Fruit fly (Drosophila melanogaster) whole organism, embryonic: ENCODE data around the gene Kmn2.

Source experiments
- Adf1 ChIP-seq: fragments of 200-800 bp; sonication (Bioruptor generic); IDR thresholded peaks from 2 replicates; pipeline ENCODE4 v1.3.6; 2022; ENCODE audit warnings: missing biosample characterization, missing genetic modification characterization
- Aef1 ChIP-seq: fragments of 200-800 bp; sonication (Bioruptor generic); IDR thresholded peaks from 3 replicates; pipeline ENCODE4 v1.3.6; 2022; ENCODE audit warnings: missing biosample characterization, missing genetic modification characterization
- CG11695 ChIP-seq: fragments of 200-800 bp; sonication (Bioruptor generic); IDR thresholded peaks from 3 replicates; pipeline ENCODE4 v1.3.6; 2022; ENCODE audit warnings: missing biosample characterization, missing genetic modification characterization
- CG12155 ChIP-seq: fragments of 200-800 bp; sonication (Bioruptor generic); optimal IDR thresholded peaks from 3 replicates; lab custom pipeline; 2016; ENCODE audit warnings: missing biosample characterization, missing genetic modification characterization
- CG1233 ChIP-seq: fragments of 200-800 bp; sonication (Bioruptor generic); optimal IDR thresholded peaks from 4 replicates; lab custom pipeline; 2018; ENCODE audit warnings: missing biosample characterization, mild to moderate bottlenecking, missing genetic modification characterization
- CG13775 ChIP-seq: fragments of 200-800 bp; sonication (Bioruptor generic); optimal IDR thresholded peaks from 3 replicates; lab custom pipeline; 2017; ENCODE audit warnings: missing biosample characterization, mild to moderate bottlenecking, missing genetic modification characterization
- CG14050 ChIP-seq: fragments of 200-800 bp; sonication (Bioruptor generic); IDR thresholded peaks from 3 replicates; pipeline ENCODE4 v1.3.6; 2022; ENCODE audit warnings: missing biosample characterization, missing genetic modification characterization
- CG14441 ChIP-seq: fragments of 200-800 bp; sonication (Bioruptor generic); IDR thresholded peaks from 2 replicates; pipeline ENCODE4 v1.3.6; 2022; ENCODE audit warnings: missing biosample characterization, missing genetic modification characterization
- CG15514 ChIP-seq: fragments of 200-800 bp; sonication (Bioruptor generic); optimal IDR thresholded peaks from 3 replicates; lab custom pipeline; 2017; ENCODE audit warnings: missing biosample characterization, missing genetic modification characterization, mild to moderate bottlenecking, moderate library complexity, missing genetic modification reagents
- CG2202 ChIP-seq: fragments of 200-800 bp; sonication (Bioruptor generic); optimal IDR thresholded peaks from 2 replicates; lab custom pipeline; 2018; ENCODE audit warnings: missing biosample characterization, mild to moderate bottlenecking, missing genetic modification characterization
- CG31224 ChIP-seq: fragments of 200-800 bp; sonication (Bioruptor generic); IDR thresholded peaks from 2 replicates; pipeline ENCODE4 v1.3.6; 2022; ENCODE audit warnings: missing biosample characterization, missing genetic modification characterization
- CG33213 ChIP-seq: fragments of 200-800 bp; sonication (Bioruptor generic); optimal IDR thresholded peaks from 3 replicates; lab custom pipeline; 2016; ENCODE audit warnings: missing biosample characterization, missing genetic modification characterization
- CG34376 ChIP-seq: fragments of 200-800 bp; sonication (Bioruptor generic); optimal IDR thresholded peaks from 2 replicates; lab custom pipeline; 2018; ENCODE audit warnings: missing biosample characterization, mild to moderate bottlenecking, missing genetic modification characterization
- CG3995 ChIP-seq: fragments of 200-800 bp; sonication (Bioruptor generic); optimal IDR thresholded peaks from 3 replicates; lab custom pipeline; 2016; ENCODE audit warnings: missing biosample characterization, missing genetic modification characterization
- CG4328 ChIP-seq: fragments of 200-800 bp; sonication (Bioruptor generic); optimal IDR thresholded peaks from 3 replicates; lab custom pipeline; 2017; ENCODE audit warnings: missing biosample characterization, missing genetic modification reagents, missing genetic modification characterization
- CG43689 ChIP-seq: fragments of 200-800 bp; sonication (Bioruptor generic); IDR thresholded peaks from 2 replicates; pipeline ENCODE4 v1.3.6; 2022; ENCODE audit warnings: missing biosample characterization, missing genetic modification characterization
- CG4730 ChIP-seq: fragments of 200-800 bp; sonication (Bioruptor generic); IDR thresholded peaks from 2 replicates; pipeline ENCODE4 v1.3.6; 2022; ENCODE audit warnings: missing biosample characterization, missing genetic modification characterization
- CG6175 ChIP-seq: fragments of 200-800 bp; sonication (Bioruptor generic); IDR thresholded peaks from 3 replicates; pipeline ENCODE4 v1.3.6; 2022; ENCODE audit warnings: missing biosample characterization, missing genetic modification characterization
- CG6791 ChIP-seq: fragments of 200-800 bp; sonication (Bioruptor generic); IDR thresholded peaks from 3 replicates; pipeline ENCODE4 v1.3.6; 2022; ENCODE audit warnings: missing biosample characterization, missing genetic modification characterization; ENCODE audit not compliant: partially characterized antibody
- CG6854 ChIP-seq: fragments of 200-800 bp; sonication (Bioruptor generic); optimal IDR thresholded peaks from 3 replicates; lab custom pipeline; 2017; ENCODE audit warnings: missing biosample characterization, mild to moderate bottlenecking, missing genetic modification characterization
- CG8290 ChIP-seq, 3 experiments: fragments of 200-800 bp; sonication (Bioruptor generic); optimal IDR thresholded peaks; 2 replicates each; lab custom pipeline; 2016 to 2019; ENCODE audit warnings: missing biosample characterization in 3 of 3, missing genetic modification characterization in 3 of 3, mild to moderate bottlenecking in 2 of 3, moderate library complexity in 1 of 3
- CG8388 ChIP-seq: fragments of 200-800 bp; sonication (Bioruptor generic); optimal IDR thresholded peaks from 2 replicates; lab custom pipeline; 2019; ENCODE audit warnings: missing biosample characterization, mild to moderate bottlenecking, missing genetic modification characterization, moderate library complexity
- CG9876 ChIP-seq: fragments of 200-800 bp; sonication (Bioruptor generic); optimal IDR thresholded peaks from 2 replicates; lab custom pipeline; 2016; ENCODE audit warnings: missing biosample characterization, missing genetic modification characterization
- Camta ChIP-seq: fragments of 200-800 bp; sonication (Bioruptor generic); optimal IDR thresholded peaks from 2 replicates; lab custom pipeline; 2016; ENCODE audit warnings: missing biosample characterization, missing genetic modification characterization
- Dad ChIP-seq: fragments of 200-800 bp; sonication (Bioruptor generic); optimal IDR thresholded peaks from 3 replicates; lab custom pipeline; 2016; ENCODE audit warnings: missing biosample characterization, missing genetic modification characterization
- Dll ChIP-seq: fragments of 200-800 bp; sonication (Bioruptor generic); IDR thresholded peaks from 4 replicates; pipeline ENCODE4 v1.3.6; 2022; ENCODE audit warnings: missing biosample characterization, missing genetic modification characterization; ENCODE audit not compliant: partially characterized antibody
- Dref ChIP-seq: fragments of 200-800 bp; sonication (Bioruptor generic); IDR thresholded peaks from 2 replicates; pipeline ENCODE4 v1.3.6; 2022; ENCODE audit warnings: missing biosample characterization, missing genetic modification characterization
- HLHmδ ChIP-seq: fragments of 200-800 bp; sonication (Bioruptor generic); optimal IDR thresholded peaks from 2 replicates; lab custom pipeline; 2018; ENCODE audit warnings: missing biosample characterization, mild to moderate bottlenecking, missing genetic modification characterization, moderate library complexity
- Lim3 ChIP-seq: fragments of 200-800 bp; sonication (Bioruptor generic); IDR thresholded peaks from 2 replicates; pipeline ENCODE4 v1.3.6; 2022; ENCODE audit warnings: missing biosample characterization, missing genetic modification characterization
- Mad ChIP-seq: fragments of 200-800 bp; sonication (Bioruptor generic); optimal IDR thresholded peaks from 2 replicates; lab custom pipeline; 2016; ENCODE audit warnings: missing biosample characterization, missing genetic modification characterization
- NC2β ChIP-seq: fragments of 200-800 bp; sonication (Bioruptor generic); optimal IDR thresholded peaks from 2 replicates; lab custom pipeline; 2016; ENCODE audit warnings: missing biosample characterization, missing genetic modification characterization
- Neu2 ChIP-seq: fragments of 200-800 bp; sonication (Bioruptor generic); optimal IDR thresholded peaks from 3 replicates; lab custom pipeline; 2016; ENCODE audit warnings: missing biosample characterization, missing genetic modification characterization, borderline replicate concordance
- Opbp ChIP-seq: fragments of 200-800 bp; sonication (Bioruptor generic); IDR thresholded peaks from 3 replicates; pipeline ENCODE4 v1.3.6; 2022; ENCODE audit warnings: missing biosample characterization, missing genetic modification characterization; ENCODE audit not compliant: partially characterized antibody
- Sox100B ChIP-seq: fragments of 200-800 bp; sonication (Bioruptor generic); optimal IDR thresholded peaks from 3 replicates; lab custom pipeline; 2018; ENCODE audit warnings: missing biosample characterization, mild to moderate bottlenecking, missing genetic modification characterization
- Xrp1 ChIP-seq: fragments of 200-800 bp; sonication (Bioruptor generic); IDR thresholded peaks from 2 replicates; pipeline ENCODE4 v1.3.6; 2022; ENCODE audit warnings: missing biosample characterization, missing genetic modification characterization
- ap ChIP-seq: fragments of 200-800 bp; sonication (Bioruptor generic); IDR thresholded peaks from 2 replicates; pipeline ENCODE4 v1.3.6; 2022; ENCODE audit warnings: missing biosample characterization, missing genetic modification characterization
- bsh ChIP-seq, 2 experiments: fragments of 200-800 bp; sonication (Bioruptor generic); optimal IDR thresholded peaks; 2 replicates each; lab custom pipeline; 2017 to 2018; ENCODE audit warnings: mild to moderate bottlenecking in 2 of 2, missing biosample characterization in 2 of 2, missing genetic modification characterization in 2 of 2, moderate library complexity in 1 of 2
- btn ChIP-seq: fragments of 200-800 bp; sonication (Bioruptor generic); optimal IDR thresholded peaks from 2 replicates; lab custom pipeline; 2016; ENCODE audit warnings: missing biosample characterization, missing genetic modification characterization
- chn ChIP-seq: fragments of 200-800 bp; sonication (Bioruptor generic); optimal IDR thresholded peaks from 2 replicates; lab custom pipeline; 2016; ENCODE audit warnings: missing biosample characterization, missing genetic modification characterization
- da ChIP-seq: fragments of 200-800 bp; sonication (Bioruptor generic); optimal IDR thresholded peaks from 2 replicates; lab custom pipeline; 2016; ENCODE audit warnings: missing biosample characterization, missing genetic modification characterization
- dmrt11E ChIP-seq: fragments of 200-800 bp; sonication (Bioruptor generic); optimal IDR thresholded peaks from 3 replicates; lab custom pipeline; 2018; ENCODE audit warnings: missing biosample characterization, mild to moderate bottlenecking, missing genetic modification characterization, moderate library complexity
- exex ChIP-seq: fragments of 200-800 bp; sonication (Bioruptor generic); optimal IDR thresholded peaks from 4 replicates; lab custom pipeline; 2018; ENCODE audit warnings: missing biosample characterization, mild to moderate bottlenecking, missing genetic modification characterization, moderate library complexity
- lmd ChIP-seq: fragments of 200-800 bp; sonication (Bioruptor generic); IDR thresholded peaks from 2 replicates; pipeline ENCODE4 v1.3.6; 2022; ENCODE audit warnings: missing biosample characterization, missing genetic modification characterization
- maf-S ChIP-seq: fragments of 200-800 bp; sonication (Bioruptor generic); optimal IDR thresholded peaks from 2 replicates; lab custom pipeline; 2016; ENCODE audit warnings: missing biosample characterization, missing genetic modification characterization
- mirr ChIP-seq: fragments of 200-800 bp; sonication (Bioruptor generic); optimal IDR thresholded peaks from 3 replicates; lab custom pipeline; 2018; ENCODE audit warnings: missing biosample characterization, mild to moderate bottlenecking, missing genetic modification characterization
- org-1 ChIP-seq: fragments of 200-800 bp; sonication (Bioruptor generic); optimal IDR thresholded peaks from 2 replicates; lab custom pipeline; 2017; ENCODE audit warnings: missing biosample characterization, missing genetic modification characterization
- scrt ChIP-seq: fragments of 200-800 bp; sonication (Bioruptor generic); optimal IDR thresholded peaks from 2 replicates; lab custom pipeline; 2018; ENCODE audit warnings: missing biosample characterization, mild to moderate bottlenecking, missing genetic modification characterization, moderate library complexity
- sd ChIP-seq: fragments of 200-800 bp; sonication (Bioruptor generic); optimal IDR thresholded peaks from 3 replicates; lab custom pipeline; 2018; ENCODE audit warnings: missing biosample characterization, mild to moderate bottlenecking, missing genetic modification characterization, moderate library complexity
- tin ChIP-seq: fragments of 200-800 bp; sonication (Bioruptor generic); optimal IDR thresholded peaks from 3 replicates; lab custom pipeline; 2016; ENCODE audit warnings: missing biosample characterization, missing genetic modification characterization
- wdn ChIP-seq: fragments of 200-800 bp; sonication (Bioruptor generic); IDR thresholded peaks from 2 replicates; pipeline ENCODE4 v1.3.6; 2022; ENCODE audit warnings: missing biosample characterization, missing genetic modification characterization

Gene Kmn2

dm6 chr3R:8027203-8027688 is 26.1 kb upstream of the Kmn2 start (continued):
- peak; percentile 84 for TF ChIP-seq CG11695 (GFP tag; lab: Robert Waterston, UW)
- TF ChIP-seq HLHmδ = no peak
- TF ChIP-seq CG6175 (GFP tag; lab: Robert Waterston, UW) = no peak; the same call in 2 of the 3 replicates
- peak; percentile 35; the same call in 1 of the 2 replicates for TF ChIP-seq CG31224 (GFP tag; lab: Robert Waterston, UW)
- no peak for TF ChIP-seq Dref (GFP tag; lab: Robert Waterston, UW)
- peak; percentile 31 for TF ChIP-seq chn (GFP tag; lab: Kevin White, UChicago)
- peak; percentile 26; the same call in 1 of the 2 replicates for TF ChIP-seq Adf1
- TF ChIP-seq Mad (GFP tag; lab: Kevin White, UChicago) = peak; percentile 34
- peak; percentile 92 for TF ChIP-seq Sox100B (GFP tag; lab: Kevin White, UChicago)
- TF ChIP-seq CG12155 (GFP tag; lab: Kevin White, UChicago) = peak; percentile 76
- peak; percentile 70 for TF ChIP-seq CG1233
- peak; percentile 74 for TF ChIP-seq scrt (GFP tag; lab: Kevin White, UChicago)
- TF ChIP-seq maf-S (GFP tag; lab: Kevin White, UChicago) = no peak
- peak; percentile 40 for TF ChIP-seq exex (tag; lab: Kevin White, UChicago)
- peak; percentile 80 for TF ChIP-seq lmd (GFP tag; lab: Robert Waterston, UW)
- TF ChIP-seq CG8290 (GFP tag; optimal IDR thresholded peaks at IDR 0.05; lab: Kevin White, UChicago) = no peak
- no peak for TF ChIP-seq CG8290 (tag; optimal IDR thresholded peaks at IDR 0.05; lab: Kevin White, UChicago)
- no peak for TF ChIP-seq mirr
- TF ChIP-seq Dll (GFP tag; lab: Robert Waterston, UW) = peak; percentile 34; the same call in 1 of the 4 replicates
- TF ChIP-seq CG9876 = peak; percentile 14
- TF ChIP-seq CG2202 (tag; lab: Kevin White, UChicago) = peak; percentile 72
- no peak for TF ChIP-seq Neu2 (GFP tag; lab: Kevin White, UChicago)
- TF ChIP-seq CG6854 (GFP tag; lab: Kevin White, UChicago) = peak; percentile 80
- TF ChIP-seq CG3995 (GFP tag; lab: Kevin White, UChicago) = no peak
- no peak for TF ChIP-seq NC2β (GFP tag; lab: Kevin White, UChicago)
- no peak for TF ChIP-seq CG33213 (GFP tag; lab: Kevin White, UChicago)
- peak; percentile 4 for TF ChIP-seq da (GFP tag; lab: Kevin White, UChicago)
- peak; percentile 89 to 91 for TF ChIP-seq bsh (GFP tag; optimal IDR thresholded peaks at IDR 0.05; lab: Kevin White, UChicago)
- peak; percentile 72 for TF ChIP-seq Xrp1 (GFP tag; lab: Robert Waterston, UW)
- peak; percentile 58 for TF ChIP-seq CG43689 (GFP tag; lab: Robert Waterston, UW)
- TF ChIP-seq CG14441 (GFP tag; lab: Robert Waterston, UW) = peak; percentile 63
- no peak for TF ChIP-seq Camta (GFP tag; lab: Kevin White, UChicago)
- peak; percentile 90 for TF ChIP-seq CG13775
- TF ChIP-seq CG14050 (GFP tag; lab: Robert Waterston, UW) = peak; percentile 53; the same call in 1 of the 3 replicates
- TF ChIP-seq CG4730 (GFP tag; lab: Robert Waterston, UW) = no peak
- peak; percentile 53; the same call in 2 of the 3 replicates for TF ChIP-seq Aef1 (GFP tag; lab: Robert Waterston, UW)
- peak; percentile 70 for TF ChIP-seq dmrt11E (tag; lab: Kevin White, UChicago)
- no peak for TF ChIP-seq Lim3
- TF ChIP-seq btn (GFP tag; lab: Kevin White, UChicago) = no peak
- TF ChIP-seq Opbp (GFP tag; lab: Robert Waterston, UW) = no peak
- TF ChIP-seq CG15514 (GFP tag; lab: Kevin White, UChicago) = peak; percentile 45
- TF ChIP-seq tin (GFP tag; lab: Kevin White, UChicago) = peak; percentile 60
- peak; percentile 59 for TF ChIP-seq wdn
- peak; percentile 39; the same call in 1 of the 3 replicates for TF ChIP-seq CG6791 (GFP tag; lab: Robert Waterston, UW)
- peak; percentile 80 for TF ChIP-seq org-1
- no peak for TF ChIP-seq CG34376 (GFP tag; lab: Kevin White, UChicago)
- TF ChIP-seq CG4328 (GFP tag; lab: Kevin White, UChicago) = peak; percentile 64
- peak; percentile 94 for TF ChIP-seq CG8388 (GFP tag; lab: Kevin White, UChicago)
- peak; percentile 56 for TF ChIP-seq ap
- no peak for TF ChIP-seq Dad
- no peak for TF ChIP-seq sd (tag; lab: Kevin White, UChicago)
